Worm (Caenorhabditis elegans) whole organism, L4/young adult: ENCODE results near the gene coq-8.

Source experiments
- W03F9.2 ChIP-seq: fragments of 150-350 bp; optimal IDR thresholded peaks from 2 replicates; lab custom pipeline; 2014; ENCODE audit warnings: missing biosample characterization, missing genetic modification characterization
- dao-5 ChIP-seq: sonication (generic microtip); optimal IDR thresholded peaks from 2 replicates; lab custom pipeline; 2016; ENCODE audit warnings: missing genotype, missing genetic modification characterization, moderate library complexity, missing compliant biosample characterization
- him-1 ChIP-seq: sonication (generic microtip); optimal IDR thresholded peaks from 2 replicates; lab custom pipeline; 2016; ENCODE audit warnings: missing genotype, missing genetic modification reagents, missing genetic modification characterization, missing compliant biosample characterization

The coq-8 gene

ce11 chrIII:4854918-4855317 lies 8.3 kb upstream of the coq-8 start, which contains the start of gene C35D10.8:
Gene C35D10.8, plus strand, starts transcription at chrIII:4855218.
- TF ChIP-seq dao-5 (tag; lab: Kevin White, UChicago) = no peak
- no peak for TF ChIP-seq W03F9.2 (tag; lab: Kevin White, UChicago)
- no peak for TF ChIP-seq him-1 (tag; lab: Kevin White, UChicago)

ce11 chrIII:4856109-4856508 lies 7.1 kb upstream of the coq-8 start, which contains the start of gene C35D10.7:
Gene C35D10.7, plus strand, starts transcription at chrIII:4856193.
- TF ChIP-seq him-1 (tag; lab: Kevin White, UChicago) = no peak
- TF ChIP-seq W03F9.2 (tag; lab: Kevin White, UChicago) = no peak
- TF ChIP-seq dao-5 (tag; lab: Kevin White, UChicago) = no peak

- TF ChIP-seq him-1 (tag; lab: Kevin White, UChicago) (no peak), dao-5 (tag; lab: Kevin White, UChicago) (no peak), W03F9.2 (tag; lab: Kevin White, UChicago) (no peak)
Observed at ce11 chrIII:4856992-4857391, 6.2 kb upstream of the coq-8 start.

- TF ChIP-seq dao-5 (tag; lab: Kevin White, UChicago) (no peak), him-1 (tag; lab: Kevin White, UChicago) (no peak), W03F9.2 (tag; lab: Kevin White, UChicago) (no peak)
Observed at ce11 chrIII:4859039-4859438, 4.2 kb upstream of the coq-8 start, which contains the start of gene C35D10.6. Gene C35D10.6, plus strand, starts transcription at chrIII:4859339.

ce11 chrIII:4861744-4862401 lies 1.4 kb upstream of the coq-8 start, which contains the start of the genes C35D10.10 and C35D10.5:
Gene C35D10.10, minus strand, starts transcription at chrIII:4861794.
Gene C35D10.5, plus strand, starts transcription at chrIII:4862351.
- TF ChIP-seq W03F9.2 (tag; lab: Kevin White, UChicago) = no peak
- TF ChIP-seq him-1 (tag; lab: Kevin White, UChicago) = no peak
- TF ChIP-seq dao-5 (tag; lab: Kevin White, UChicago) = no peak

- TF ChIP-seq dao-5 (tag; lab: Kevin White, UChicago) (no peak), W03F9.2 (tag; lab: Kevin White, UChicago) (no peak), him-1 (tag; lab: Kevin White, UChicago) (no peak)
Observed at ce11 chrIII:4866762-4867161, 3.5 kb downstream of the coq-8 start, which contains the start of gene C35D10.17. Gene C35D10.17, plus strand, starts transcription at chrIII:4867062.

ce11 chrIII:4868643-4869042 lies 5.4 kb downstream of the coq-8 start, which contains the start of the genes msd-4 and C35D10.3:
Gene msd-4, minus strand, starts transcription at chrIII:4868743.
Gene C35D10.3, plus strand, starts transcription at chrIII:4868921.
- no peak for TF ChIP-seq him-1 (tag; lab: Kevin White, UChicago)
- no peak for TF ChIP-seq W03F9.2 (tag; lab: Kevin White, UChicago)
- TF ChIP-seq dao-5 (tag; lab: Kevin White, UChicago) = no peak

- no peak for TF ChIP-seq him-1 (tag; lab: Kevin White, UChicago)
- TF ChIP-seq W03F9.2 (tag; lab: Kevin White, UChicago) = no peak
- TF ChIP-seq dao-5 (tag; lab: Kevin White, UChicago) = no peak
Observed at ce11 chrIII:4870478-4870877, 7.3 kb downstream of the coq-8 start, which contains the start of gene gipc-1. Gene gipc-1, plus strand, starts transcription at chrIII:4870778.

- TF ChIP-seq W03F9.2 (tag; lab: Kevin White, UChicago) (no peak), him-1 (tag; lab: Kevin White, UChicago) (no peak), dao-5 (tag; lab: Kevin White, UChicago) (no peak)
Observed at ce11 chrIII:4873395-4873794, 10.2 kb downstream of the coq-8 start.

- TF ChIP-seq dao-5 (tag; lab: Kevin White, UChicago) (no peak), him-1 (tag; lab: Kevin White, UChicago) (no peak), W03F9.2 (tag; lab: Kevin White, UChicago) (no peak)
Observed at ce11 chrIII:4874671-4875070, 11.4 kb downstream of the coq-8 start, which contains the start of gene C35D10.12. Gene C35D10.12, minus strand, starts transcription at chrIII:4874771.

- TF ChIP-seq him-1 (tag; lab: Kevin White, UChicago) (no peak), dao-5 (tag; lab: Kevin White, UChicago) (no peak), W03F9.2 (tag; lab: Kevin White, UChicago) (no peak)
Observed at ce11 chrIII:4875663-4876062, 12.4 kb downstream of the coq-8 start.

- TF ChIP-seq W03F9.2 (tag; lab: Kevin White, UChicago) = no peak
- no peak for TF ChIP-seq him-1 (tag; lab: Kevin White, UChicago)
- TF ChIP-seq dao-5 (tag; lab: Kevin White, UChicago) = no peak
Observed at ce11 chrIII:4878281-4878680, 15.1 kb downstream of the coq-8 start, which contains the start of the genes tost-1 and arx-6. Gene tost-1, minus strand, starts transcription at chrIII:4878311. Gene arx-6, plus strand, starts transcription at chrIII:4878658.

ce11 chrIII:4879445-4879844 lies 16.2 kb downstream of the coq-8 start, which contains the start of gene C35D10.1:
Gene C35D10.1, plus strand, starts transcription at chrIII:4879745.
- TF ChIP-seq dao-5 (tag; lab: Kevin White, UChicago) (no peak), him-1 (tag; lab: Kevin White, UChicago) (no peak)
